Worm (Caenorhabditis elegans): ENCODE data around the gene ttr-49.

The ttr-49 gene

ce11 chrV:9343629-9344624 lies 12.4 kb downstream of the ttr-49 start, which contains the start of gene tos-1 (continued):
- TF ChIP-seq C04F5.9 (tag; optimal IDR thresholded peaks at IDR 0.05) (peak; percentile 89), pqm-1 (tag; optimal IDR thresholded peaks at IDR 0.05) (no peak), vab-15 (tag; optimal IDR thresholded peaks at IDR 0.05) (peak; percentile 97), lin-13 (GFP tag; optimal IDR thresholded peaks at IDR 0.05) (peak; percentile 85), fkh-4 (tag; optimal IDR thresholded peaks at IDR 0.05; ENCODE audit: borderline replicate concordance) (peak; percentile 92), ceh-63 (GFP tag; optimal IDR thresholded peaks at IDR 0.05) (peak; percentile 48), mef-2 (tag; optimal IDR thresholded peaks at IDR 0.05) (peak; percentile 14), Y116A8C.19 (tag; optimal IDR thresholded peaks at IDR 0.05; ENCODE audit: borderline replicate concordance) (peak; percentile 44), nhr-71 (tag; optimal IDR thresholded peaks at IDR 0.05) (peak; percentile 100), tbx-2 (tag; optimal IDR thresholded peaks at IDR 0.05) (peak; percentile 99), fos-1 (tag; optimal IDR thresholded peaks at IDR 0.05) (peak; percentile 90), ama-1 (optimal IDR thresholded peaks at IDR 0.05) (peak; percentile 99), aly-2 (tag; optimal IDR thresholded peaks at IDR 0.05) (peak; percentile 86), irx-1 (tag; optimal IDR thresholded peaks at IDR 0.05) (peak; percentile 98), skn-1 (tag; optimal IDR thresholded peaks at IDR 0.05) (peak; percentile 69), C34B4.2 (tag; optimal IDR thresholded peaks at IDR 0.05) (peak; percentile 90), hlh-4 (tag; optimal IDR thresholded peaks at IDR 0.05) (peak; percentile 73), efl-3 (GFP tag; optimal IDR thresholded peaks at IDR 0.05) (peak; percentile 70), ets-5 (GFP tag; IDR thresholded peaks at IDR 0.05) (0 out of 2 replicates have a peak, but pooled peaks have one; percentile 69), efl-1 (optimal IDR thresholded peaks at IDR 0.05) (peak; percentile 90 to 92), efl-1 (GFP tag; optimal IDR thresholded peaks at IDR 0.05 in 1 of 2) (peak; percentile 78 to 99), grh-1 (GFP tag; IDR thresholded peaks at IDR 0.05) (peak; percentile 99), zip-4 (GFP tag; optimal IDR thresholded peaks at IDR 0.05) (peak; percentile 98), nhr-90 (tag; optimal IDR thresholded peaks at IDR 0.05; ENCODE audit: poor library complexity) (peak; percentile 99), nhr-11 (tag; optimal IDR thresholded peaks at IDR 0.05) (peak; percentile 97), sptf-1 (tag; optimal IDR thresholded peaks at IDR 0.05) (no peak), C16A3.4 (tag; optimal IDR thresholded peaks at IDR 0.05) (peak; percentile 97), rnt-1 (tag; optimal IDR thresholded peaks at IDR 0.05) (peak; percentile 82), blmp-1 (tag; optimal IDR thresholded peaks at IDR 0.05) (peak; percentile 72), mab-9 (GFP tag; IDR thresholded peaks at IDR 0.05) (peak; percentile 95), alr-1 (tag; optimal IDR thresholded peaks at IDR 0.05; ENCODE audit: borderline replicate concordance) (no peak), nhr-19 (GFP tag; conservative IDR thresholded peaks at IDR 0.05) (peak; percentile 98), zag-1 (tag; optimal IDR thresholded peaks at IDR 0.05) (peak; percentile 86), mep-1 (tag; optimal IDR thresholded peaks at IDR 0.05) (peak; percentile 94), jun-1 (tag; optimal IDR thresholded peaks at IDR 0.05) (peak; percentile 99), nhr-12 (tag; optimal IDR thresholded peaks at IDR 0.05) (peak; percentile 71)

ce11 chrV:9342965-9343628 lies 13.2 kb downstream of the ttr-49 start:
- TF ChIP-seq isw-1 (GFP tag; IDR thresholded peaks at IDR 0.05) (peak; percentile 14; the same call in 1 of the 2 replicates), blmp-1 (tag; optimal IDR thresholded peaks at IDR 0.05) (no peak), nhr-28 (tag; optimal IDR thresholded peaks at IDR 0.05) (no peak), nhr-19 (GFP tag; conservative IDR thresholded peaks at IDR 0.05) (0 out of 2 replicates have a peak, but pooled peaks have one; percentile 25), efl-1 (optimal IDR thresholded peaks at IDR 0.05) (no peak), efl-1 (GFP tag; optimal IDR thresholded peaks at IDR 0.05 in 1 of 2) (peak in 1 of 2 experiments; percentile 93), nhr-85 (tag) (peak; percentile 20), snu-23 (GFP tag; optimal IDR thresholded peaks at IDR 0.05) (no peak)

Data from whole organism, L1 larva.